Worm (Caenorhabditis elegans) whole organism, L4 larva: ENCODE data around the gene F46H5.2.
A peak's percentile ranks its signal among the peaks of the same experiment; 100 is the strongest.

Experiments
- D1046.2 ChIP-seq: fragments of 200-800 bp; sonication (Bioruptor generic); IDR thresholded peaks from 2 replicates; pipeline ENCODE4 v1.3.6; 2022; ENCODE audit warnings: missing genetic modification characterization, missing compliant biosample characterization
- F37D6.2 ChIP-seq: sonication (generic microtip); optimal IDR thresholded peaks from 2 replicates; lab custom pipeline; 2016; ENCODE audit warnings: mild to moderate bottlenecking, missing genetic modification characterization, missing compliant biosample characterization
- F44E2.7 ChIP-seq: fragments of 200-800 bp; sonication (Bioruptor generic); IDR thresholded peaks from 2 replicates; pipeline ENCODE4 v2.1.2; 2022; ENCODE audit warnings: missing genetic modification characterization, missing compliant biosample characterization
- Y105C5A.15 ChIP-seq: fragments of 200-800 bp; sonication (Bioruptor generic); IDR thresholded peaks from 2 replicates; pipeline ENCODE4 v1.3.6; 2022; ENCODE audit warnings: missing genetic modification characterization, missing compliant biosample characterization
- ZK337.2 ChIP-seq: fragments of 200-800 bp; sonication (Bioruptor generic); IDR thresholded peaks from 2 replicates; pipeline ENCODE4 v1.3.6; 2022; ENCODE audit warnings: missing genetic modification reagents, missing genetic modification characterization, missing compliant biosample characterization
- ZK546.5 ChIP-seq, 2 experiments: sonication (generic microtip); optimal IDR thresholded peaks; 2 replicates each; lab custom pipeline; 2017; ENCODE audit warnings: missing biosample characterization in 2 of 2, missing genetic modification characterization in 2 of 2
- ama-1 ChIP-seq: fragments of 150-350 bp; optimal IDR thresholded peaks from 2 replicates; lab custom pipeline; 2014; ENCODE audit warnings: inconsistent platforms, mixed read lengths
- attf-4 ChIP-seq: sonication (generic microtip); optimal IDR thresholded peaks from 3 replicates; lab custom pipeline; 2017; ENCODE audit warnings: missing biosample characterization, missing genetic modification characterization
- ceh-32 ChIP-seq: sonication (generic microtip); optimal IDR thresholded peaks from 2 replicates; lab custom pipeline; 2016; ENCODE audit warnings: mild to moderate bottlenecking, missing genetic modification characterization, missing compliant biosample characterization; ENCODE audit not compliant: poor library complexity
- ceh-44 ChIP-seq: fragments of 200-800 bp; sonication (Bioruptor generic); IDR thresholded peaks from 2 replicates; pipeline ENCODE4 v1.3.6; 2022; ENCODE audit warnings: missing genetic modification reagents, missing genetic modification characterization, missing compliant biosample characterization
- ceh-62 ChIP-seq: sonication (generic microtip); optimal IDR thresholded peaks from 2 replicates; lab custom pipeline; 2017; ENCODE audit warnings: missing biosample characterization, missing genetic modification characterization
- ces-1 ChIP-seq: fragments of 150-350 bp; sonication (generic microtip); optimal IDR thresholded peaks from 4 replicates; lab custom pipeline; 2014; ENCODE audit warnings: missing biosample characterization, missing genetic modification reagents, missing genetic modification characterization
- daf-16 ChIP-seq, 3 experiments: sonication (generic microtip); optimal IDR thresholded peaks; 2 replicates each; lab custom pipeline; 2016 to 2017; ENCODE audit warnings: missing genetic modification characterization in 3 of 3, missing genetic modification reagents in 3 of 3, mild to moderate bottlenecking in 2 of 3, missing compliant biosample characterization in 2 of 3, missing biosample characterization in 1 of 3, moderate library complexity in 1 of 3
- daf-19 ChIP-seq: fragments of 200-800 bp; sonication (Bioruptor generic); conservative IDR thresholded peaks from 2 replicates; pipeline ENCODE4 v1.3.6; 2022; ENCODE audit warnings: missing genetic modification characterization, missing compliant biosample characterization
- daf-8 ChIP-seq: fragments of 200-800 bp; sonication (Bioruptor generic); IDR thresholded peaks from 2 replicates; pipeline ENCODE4 v1.3.6; 2022; ENCODE audit warnings: missing genetic modification characterization, missing compliant biosample characterization
- dmd-6 ChIP-seq: fragments of 200-800 bp; sonication (Bioruptor generic); IDR thresholded peaks from 2 replicates; pipeline ENCODE4 v1.3.6; 2022; ENCODE audit warnings: missing genetic modification reagents, missing genetic modification characterization, missing compliant biosample characterization
- dmd-9 ChIP-seq: fragments of 200-800 bp; sonication (Bioruptor generic); IDR thresholded peaks from 2 replicates; pipeline ENCODE4 v1.3.6; 2022; ENCODE audit warnings: missing genetic modification reagents, missing genetic modification characterization, missing compliant biosample characterization
- egl-27 ChIP-seq: sonication (generic microtip); optimal IDR thresholded peaks from 3 replicates; lab custom pipeline; 2017; ENCODE audit warnings: missing biosample characterization, missing genetic modification reagents, missing genetic modification characterization
- egl-43 ChIP-seq: fragments of 200-800 bp; sonication (Bioruptor generic); IDR thresholded peaks from 2 replicates; pipeline ENCODE4 v1.3.6; 2022; ENCODE audit warnings: missing genetic modification reagents, missing genetic modification characterization, missing compliant biosample characterization
- fkh-10 ChIP-seq: fragments of 150-350 bp; optimal IDR thresholded peaks from 2 replicates; lab custom pipeline; 2014; ENCODE audit warnings: missing biosample characterization, missing genetic modification reagents, missing genetic modification characterization
- gei-8 ChIP-seq: fragments of 200-800 bp; sonication (Bioruptor generic); optimal IDR thresholded peaks from 2 replicates; lab custom pipeline; 2018; ENCODE audit warnings: mild to moderate bottlenecking, missing genetic modification characterization, missing compliant biosample characterization
- hif-1 ChIP-seq, 2 experiments: sonication (generic microtip); optimal IDR thresholded peaks; 2 replicates each; lab custom pipeline; 2016 to 2017; ENCODE audit warnings: missing compliant biosample characterization in 2 of 2, missing genetic modification characterization in 2 of 2, missing genetic modification reagents in 2 of 2, missing genotype in 2 of 2, mild to moderate bottlenecking in 1 of 2
- jun-1 ChIP-seq: fragments of 150-350 bp; optimal IDR thresholded peaks from 2 replicates; lab custom pipeline; 2014; ENCODE audit warnings: missing biosample characterization, missing genetic modification reagents, missing genetic modification characterization
- lin-15B ChIP-seq: fragments of 150-350 bp; sonication (generic microtip); optimal IDR thresholded peaks from 3 replicates; lab custom pipeline; 2014; ENCODE audit warnings: missing biosample characterization, missing genetic modification characterization
- lsy-2 ChIP-seq, 2 experiments: fragments of 150-350 bp in 1 of 2; sonication (generic microtip) in 1 of 2; optimal IDR thresholded peaks; 2 replicates each; lab custom pipeline; 2014 to 2017; ENCODE audit warnings: missing biosample characterization in 2 of 2, missing genetic modification characterization in 2 of 2
- mep-1 ChIP-seq: fragments of 150-350 bp; sonication (generic microtip); optimal IDR thresholded peaks from 3 replicates; lab custom pipeline; 2014; ENCODE audit warnings: missing biosample characterization, missing genetic modification characterization
- mes-2 ChIP-seq: sonication (generic microtip); optimal IDR thresholded peaks from 2 replicates; lab custom pipeline; 2016; ENCODE audit warnings: missing genotype, mild to moderate bottlenecking, missing genetic modification characterization, missing compliant biosample characterization; ENCODE audit not compliant: poor library complexity, severe bottlenecking
- mxl-2 ChIP-seq: fragments of 200-800 bp; sonication (Bioruptor generic); conservative IDR thresholded peaks from 2 replicates; pipeline ENCODE4 v1.3.6; 2022; ENCODE audit warnings: missing genetic modification reagents, missing genetic modification characterization, missing compliant biosample characterization
- mxl-3 ChIP-seq: fragments of 200-800 bp; sonication (Bioruptor generic); optimal IDR thresholded peaks from 2 replicates; lab custom pipeline; 2018; ENCODE audit warnings: mild to moderate bottlenecking, missing genetic modification characterization, missing compliant biosample characterization
- nhr-10 ChIP-seq: fragments of 150-350 bp; optimal IDR thresholded peaks from 2 replicates; lab custom pipeline; 2014; ENCODE audit warnings: missing biosample characterization, missing genetic modification characterization
- nhr-102 ChIP-seq: sonication (generic microtip); optimal IDR thresholded peaks from 2 replicates; lab custom pipeline; 2016; ENCODE audit warnings: mild to moderate bottlenecking, missing genetic modification characterization, moderate library complexity, missing compliant biosample characterization
- nhr-25 ChIP-seq: sonication (generic microtip); optimal IDR thresholded peaks from 2 replicates; lab custom pipeline; 2017; ENCODE audit warnings: missing genetic modification characterization, mild to moderate bottlenecking, missing compliant biosample characterization, antibody characterized with exemption, moderate library complexity, borderline replicate concordance; ENCODE audit not compliant: insufficient read depth
- nhr-42 ChIP-seq: fragments of 200-800 bp; sonication (Bioruptor generic); IDR thresholded peaks from 2 replicates; pipeline ENCODE4 v1.3.6; 2022; ENCODE audit warnings: missing genetic modification characterization, missing compliant biosample characterization
- nhr-6 ChIP-seq: fragments of 150-350 bp; optimal IDR thresholded peaks from 2 replicates; lab custom pipeline; 2014; ENCODE audit warnings: missing biosample characterization, missing genetic modification characterization
- nhr-76 ChIP-seq: fragments of 150-350 bp; optimal IDR thresholded peaks from 2 replicates; lab custom pipeline; 2014; ENCODE audit warnings: missing biosample characterization, missing genetic modification characterization
- nhr-77 ChIP-seq: fragments of 150-350 bp; optimal IDR thresholded peaks from 2 replicates; lab custom pipeline; 2014; ENCODE audit warnings: missing biosample characterization, missing genetic modification characterization
- php-3 ChIP-seq: fragments of 200-800 bp; sonication (Bioruptor generic); IDR thresholded peaks from 2 replicates; pipeline ENCODE4 v1.3.6; 2022; ENCODE audit warnings: missing genetic modification reagents, missing genetic modification characterization, missing compliant biosample characterization
- rbr-2 ChIP-seq: sonication (generic microtip); optimal IDR thresholded peaks from 2 replicates; lab custom pipeline; 2016; ENCODE audit warnings: missing genotype, missing genetic modification characterization, missing compliant biosample characterization
- saeg-2 ChIP-seq: fragments of 200-800 bp; sonication (Bioruptor generic); IDR thresholded peaks from 2 replicates; pipeline ENCODE4 v1.3.6; 2022; ENCODE audit warnings: missing genetic modification reagents, missing genetic modification characterization, missing compliant biosample characterization
- snpc-1.2 ChIP-seq: fragments of 200-800 bp; sonication (Bioruptor generic); IDR thresholded peaks from 2 replicates; pipeline ENCODE4 v1.3.6; 2022; ENCODE audit warnings: missing genetic modification reagents, missing genetic modification characterization, missing compliant biosample characterization
- snpc-4 ChIP-seq: fragments of 150-350 bp; optimal IDR thresholded peaks from 2 replicates; lab custom pipeline; 2014; ENCODE audit warnings: missing biosample characterization, missing genetic modification characterization
- spr-3 ChIP-seq: fragments of 200-800 bp; sonication (Bioruptor generic); optimal IDR thresholded peaks from 2 replicates; lab custom pipeline; 2018; ENCODE audit warnings: mild to moderate bottlenecking, missing genetic modification characterization, missing compliant biosample characterization
- tag-97 ChIP-seq: fragments of 200-800 bp; sonication (Bioruptor generic); IDR thresholded peaks from 2 replicates; pipeline ENCODE4 v1.3.6; 2022; ENCODE audit warnings: missing genetic modification characterization, missing compliant biosample characterization
- zag-1 ChIP-seq: fragments of 150-350 bp; optimal IDR thresholded peaks from 2 replicates; lab custom pipeline; 2014; ENCODE audit warnings: missing biosample characterization, missing genetic modification characterization
- zfp-2 ChIP-seq: sonication (generic microtip); optimal IDR thresholded peaks from 2 replicates; lab custom pipeline; 2016; ENCODE audit warnings: mild to moderate bottlenecking, missing genetic modification characterization, missing compliant biosample characterization
- zfp-3 ChIP-seq: fragments of 200-800 bp; sonication (Bioruptor generic); conservative IDR thresholded peaks from 2 replicates; pipeline ENCODE4 v1.3.6; 2022; ENCODE audit warnings: missing genetic modification reagents, missing genetic modification characterization, missing compliant biosample characterization
- zip-2 ChIP-seq: fragments of 150-350 bp; optimal IDR thresholded peaks from 2 replicates; lab custom pipeline; 2014; ENCODE audit warnings: missing biosample characterization, missing genetic modification characterization

F46H5.2 gene

ce11 chrX:7315329-7315728 is 49.9 kb downstream of the F46H5.2 start, which contains the start of gene spp-3 (continued):
- TF ChIP-seq mxl-3 (GFP tag; lab: Kevin White, UChicago) (peak; percentile 24), daf-19 (GFP tag; lab: Robert Waterston, UW) (no peak)
- TF ChIP-seq, all 104 proteins: peak for 20

- TF ChIP-seq spr-3 (GFP tag; lab: Kevin White, UChicago) (no peak), rbr-2 (tag; lab: Kevin White, UChicago) (no peak), dmd-9 (GFP tag; lab: Robert Waterston, UW) (no peak), hif-1 (tag; optimal IDR thresholded peaks at IDR 0.05; lab: Kevin White, UChicago) (no peak), fkh-10 (GFP tag; lab: Kevin White, UChicago) (no peak), ceh-44 (no peak), ceh-32 (tag; lab: Kevin White, UChicago) (no peak), attf-4 (tag; lab: Kevin White, UChicago) (no peak), jun-1 (tag; lab: Kevin White, UChicago) (no peak), lin-15B (tag; lab: Kevin White, UChicago) (no peak), mes-2 (tag; lab: Kevin White, UChicago) (peak; percentile 29), zfp-3 (GFP tag; lab: Robert Waterston, UW) (no peak), tag-97 (GFP tag; lab: Robert Waterston, UW) (no peak), zip-2 (tag; lab: Kevin White, UChicago) (no peak), nhr-77 (peak; percentile 0), dmd-6 (peak; percentile 76), nhr-6 (tag; lab: Kevin White, UChicago) (peak; percentile 53), nhr-102 (tag; lab: Kevin White, UChicago) (peak; percentile 10), zfp-2 (tag; lab: Kevin White, UChicago) (no peak), egl-43 (GFP tag; lab: Robert Waterston, UW) (no peak), nhr-42 (GFP tag; lab: Robert Waterston, UW) (no peak), daf-8 (GFP tag; lab: Robert Waterston, UW) (no peak), nhr-10 (tag; lab: Kevin White, UChicago) (peak; percentile 12), nhr-25 (tag; lab: Kevin White, UChicago) (no peak), php-3 (GFP tag; lab: Robert Waterston, UW) (no peak), Y105C5A.15 (GFP tag; lab: Robert Waterston, UW) (no peak), daf-19 (GFP tag; lab: Robert Waterston, UW) (no peak), snpc-4 (no peak), nhr-76 (tag; lab: Kevin White, UChicago) (no peak), ces-1 (GFP tag; lab: Kevin White, UChicago) (no peak), saeg-2 (GFP tag; lab: Robert Waterston, UW) (peak; percentile 75; the same call in 1 of the 2 replicates), zag-1 (tag; lab: Kevin White, UChicago) (no peak), gei-8 (GFP tag; lab: Kevin White, UChicago) (no peak), ZK337.2 (GFP tag; lab: Robert Waterston, UW) (no peak), F44E2.7 (GFP tag; lab: Robert Waterston, UW) (no peak), F37D6.2 (tag; lab: Kevin White, UChicago) (no peak), snpc-1.2 (GFP tag; lab: Robert Waterston, UW) (no peak), mep-1 (no peak), mxl-2 (no peak), ZK546.5 (tag; optimal IDR thresholded peaks at IDR 0.05; lab: Kevin White, UChicago) (no peak), ceh-62 (tag; lab: Kevin White, UChicago) (no peak), egl-27 (tag; lab: Kevin White, UChicago) (no peak), D1046.2 (GFP tag; lab: Robert Waterston, UW) (no peak), daf-16 (GFP tag; optimal IDR thresholded peaks at IDR 0.05; lab: Kevin White, UChicago) (no peak), daf-16 (tag; optimal IDR thresholded peaks at IDR 0.05; lab: Kevin White, UChicago) (peak; percentile 89), mxl-3 (GFP tag; lab: Kevin White, UChicago) (no peak), ama-1 (lab: Kevin White, UChicago) (peak; percentile 7), lsy-2 (tag; optimal IDR thresholded peaks at IDR 0.05; lab: Kevin White, UChicago) (no peak)
Measured at ce11 chrX:7316485-7317391, 51.3 kb downstream of the F46H5.2 start, which contains the start of the genes spp-2 and spp-6. TSS of gene spp-2 (minus strand) at chrX:7316818. TSS of gene spp-6 (plus strand) at chrX:7317341.
